In the genomic region with DNA sequence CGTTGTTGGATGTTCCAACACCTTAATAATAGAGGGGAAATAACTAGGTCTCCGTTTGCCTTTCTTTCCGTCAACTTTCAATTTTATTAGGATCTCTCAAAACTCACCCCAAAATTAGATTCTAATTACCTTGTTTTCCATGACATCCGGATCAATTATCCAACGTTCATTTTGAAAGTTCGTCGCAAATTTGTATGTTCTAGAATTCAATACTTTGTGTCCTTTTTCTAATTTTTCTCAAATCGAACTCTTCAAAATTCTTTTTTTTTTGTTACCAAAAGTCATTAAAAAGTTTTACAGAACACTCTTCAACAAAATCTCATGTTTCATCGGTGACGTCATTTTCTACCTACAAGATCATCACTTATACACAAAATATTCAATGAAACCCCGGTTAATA, we compare ENCODE assay signal across 3 worm cellular contexts.
TF ChIP-seq lines count a peak whose summit lies in the region.

A gene (plus strand): TSS at position 301 of the 400 bp plus-strand sequence.

TF ChIP-seq in whole organism, L1 larva, 84 proteins besides CTCF, POLR2A, EP300 and RAD21:
- TF ChIP-seq aly-2 (tag; optimal IDR thresholded peaks at IDR 0.05; lab: Kevin White, UChicago): no peak
- TF ChIP-seq blmp-1 (tag; optimal IDR thresholded peaks at IDR 0.05; lab: Kevin White, UChicago): peak; percentile 64
TF ChIP-seq in whole organism, L1 larva: peak in this region for 1.

TF ChIP-seq in whole organism, L3 larva, 47 proteins besides CTCF, POLR2A, EP300 and RAD21:
- TF ChIP-seq mml-1 (tag; optimal IDR thresholded peaks at IDR 0.05; lab: Kevin White, UChicago) (no peak), nhr-23 (tag; optimal IDR thresholded peaks at IDR 0.05; lab: Kevin White, UChicago) (peak; percentile 4)

TF ChIP-seq in whole organism, L4 larva, 104 proteins besides CTCF, POLR2A, EP300 and RAD21:
- no peak for TF ChIP-seq duxl-1 (tag; optimal IDR thresholded peaks at IDR 0.05; lab: Kevin White, UChicago; ENCODE audit: poor library complexity)
- no peak for TF ChIP-seq Y75B8A.6 (GFP tag; IDR thresholded peaks at IDR 0.05; lab: Robert Waterston, UW)
- TF ChIP-seq mdt-29 (GFP tag; IDR thresholded peaks at IDR 0.05; lab: Robert Waterston, UW): no peak
- TF ChIP-seq lin-38 (GFP tag; IDR thresholded peaks at IDR 0.05; lab: Robert Waterston, UW): no peak
- TF ChIP-seq dve-1 (tag; optimal IDR thresholded peaks at IDR 0.05; lab: Kevin White, UChicago; ENCODE audit: insufficient read depth): no peak
- TF ChIP-seq aha-1 (tag; lab: Kevin White, UChicago): peak; percentile 40
- no peak for TF ChIP-seq arid-1 (GFP tag; conservative IDR thresholded peaks at IDR 0.05; lab: Robert Waterston, UW)
- no peak for TF ChIP-seq F10B5.3 (tag; optimal IDR thresholded peaks at IDR 0.05; lab: Kevin White, UChicago)
- TF ChIP-seq mxl-2 (GFP tag; conservative IDR thresholded peaks at IDR 0.05; lab: Robert Waterston, UW): no peak
